Worm (Caenorhabditis elegans) whole organism, young adult: ENCODE results near the gene C10A4.9.

Experiments used
- akir-1 ChIP-seq: fragments of 200-800 bp; sonication (Bioruptor generic); optimal IDR thresholded peaks from 2 replicates; lab custom pipeline; 2018; ENCODE audit warnings: mild to moderate bottlenecking, missing genetic modification characterization, moderate library complexity, missing compliant biosample characterization
- attf-3 ChIP-seq: fragments of 200-800 bp; sonication (Bioruptor generic); conservative IDR thresholded peaks from 2 replicates; pipeline ENCODE4 v1.3.6; 2022; ENCODE audit warnings: missing genetic modification reagents, missing genetic modification characterization, missing compliant biosample characterization
- ceh-27 ChIP-seq: fragments of 200-800 bp; sonication (Bioruptor generic); optimal IDR thresholded peaks from 2 replicates; lab custom pipeline; 2018; ENCODE audit warnings: mild to moderate bottlenecking, missing genetic modification characterization, moderate library complexity, missing compliant biosample characterization
- egrh-3 ChIP-seq: fragments of 200-800 bp; sonication (Bioruptor generic); IDR thresholded peaks from 2 replicates; pipeline ENCODE4 v1.3.6; 2022; ENCODE audit warnings: missing genetic modification reagents, missing genetic modification characterization, missing compliant biosample characterization
- hlh-26 ChIP-seq: fragments of 200-800 bp; sonication (Bioruptor generic); conservative IDR thresholded peaks from 2 replicates; pipeline ENCODE4 v1.3.6; 2022; ENCODE audit warnings: missing genetic modification reagents, missing genetic modification characterization, missing compliant biosample characterization
- lin-40 ChIP-seq: sonication (generic microtip); optimal IDR thresholded peaks from 2 replicates; lab custom pipeline; 2016; ENCODE audit warnings: missing genetic modification characterization, mild to moderate bottlenecking, missing compliant biosample characterization, missing genotype, missing genetic modification reagents
- lsy-27 ChIP-seq: sonication (generic microtip); optimal IDR thresholded peaks from 2 replicates; lab custom pipeline; 2017; ENCODE audit warnings: missing genetic modification characterization, mild to moderate bottlenecking, missing compliant biosample characterization, antibody characterized with exemption, missing genotype, borderline replicate concordance; ENCODE audit not compliant: insufficient read depth
- madf-6 ChIP-seq: fragments of 200-800 bp; sonication (Bioruptor generic); IDR thresholded peaks from 2 replicates; pipeline ENCODE4 v1.3.6; 2022; ENCODE audit warnings: missing genetic modification reagents, missing genetic modification characterization, missing compliant biosample characterization
- unc-130 ChIP-seq: sonication (generic microtip); optimal IDR thresholded peaks from 2 replicates; lab custom pipeline; 2016; ENCODE audit warnings: missing genetic modification reagents, missing genetic modification characterization, missing compliant biosample characterization
- zim-3 ChIP-seq: sonication (generic microtip); optimal IDR thresholded peaks from 2 replicates; lab custom pipeline; 2017; ENCODE audit warnings: mild to moderate bottlenecking, missing genetic modification characterization, moderate library complexity, missing compliant biosample characterization
- ztf-18 ChIP-seq: sonication (generic microtip); optimal IDR thresholded peaks from 2 replicates; lab custom pipeline; 2016; ENCODE audit warnings: missing genotype, mild to moderate bottlenecking, missing genetic modification characterization, missing compliant biosample characterization
- ztf-22 ChIP-seq: fragments of 200-800 bp; sonication (Bioruptor generic); optimal IDR thresholded peaks from 2 replicates; lab custom pipeline; 2018; ENCODE audit warnings: mild to moderate bottlenecking, missing genetic modification characterization, moderate library complexity, missing compliant biosample characterization

ce11 chrX:7390270-7390669 lies 30.4 kb upstream of the C10A4.9 start, which contains the start of gene C10A4.6:
- no peak for TF ChIP-seq ceh-27 (GFP tag; lab: Kevin White, UChicago)
- no peak for TF ChIP-seq hlh-26
- TF ChIP-seq lin-40: no peak
- no peak for TF ChIP-seq attf-3 (GFP tag; lab: Robert Waterston, UW)
- TF ChIP-seq egrh-3 (GFP tag; lab: Robert Waterston, UW): no peak
- no peak for TF ChIP-seq ztf-18 (tag; lab: Kevin White, UChicago)
- TF ChIP-seq zim-3 (tag; lab: Kevin White, UChicago): no peak
- no peak for TF ChIP-seq lsy-27
- TF ChIP-seq unc-130 (GFP tag; lab: Kevin White, UChicago): no peak
- TF ChIP-seq akir-1 (GFP tag; lab: Kevin White, UChicago): no peak
- no peak for TF ChIP-seq ztf-22 (GFP tag; lab: Kevin White, UChicago)
- no peak for TF ChIP-seq madf-6 (GFP tag; lab: Robert Waterston, UW)
